Fruit fly (Drosophila melanogaster) whole organism, embryonic: ENCODE results near the gene spo.

Experiments
- Abd-B ChIP-seq: fragments of 200-800 bp; sonication (Bioruptor generic); optimal IDR thresholded peaks from 2 replicates; lab custom pipeline; 2018; ENCODE audit warnings: missing biosample characterization, mild to moderate bottlenecking, missing genetic modification characterization, moderate library complexity
- Antp ChIP-seq: fragments of 200-800 bp; sonication (Bioruptor generic); optimal IDR thresholded peaks from 3 replicates; lab custom pipeline; 2016; ENCODE audit warnings: missing biosample characterization, missing genetic modification characterization
- Bdp1 ChIP-seq: fragments of 200-800 bp; sonication (Bioruptor generic); optimal IDR thresholded peaks from 3 replicates; lab custom pipeline; 2016; ENCODE audit warnings: missing biosample characterization, missing genetic modification characterization
- Blimp-1 ChIP-seq: fragments of 200-800 bp; sonication (Bioruptor generic); optimal IDR thresholded peaks from 3 replicates; lab custom pipeline; 2018; ENCODE audit warnings: missing biosample characterization, missing genetic modification characterization, mild to moderate bottlenecking, moderate library complexity, missing genetic modification reagents
- CG10147 ChIP-seq: fragments of 200-800 bp; sonication (Bioruptor generic); optimal IDR thresholded peaks from 2 replicates; lab custom pipeline; 2019; ENCODE audit warnings: missing biosample characterization, mild to moderate bottlenecking, missing genetic modification characterization, moderate library complexity
- CG10462 ChIP-seq: fragments of 200-800 bp; sonication (Bioruptor generic); optimal IDR thresholded peaks from 2 replicates; lab custom pipeline; 2016; ENCODE audit warnings: missing biosample characterization, missing genetic modification characterization
- CG11085 ChIP-seq: fragments of 200-800 bp; sonication (Bioruptor generic); IDR thresholded peaks from 2 replicates; pipeline ENCODE4 v1.3.6; 2022; ENCODE audit warnings: missing biosample characterization, missing genetic modification characterization
- CG12236 ChIP-seq: fragments of 200-800 bp; sonication (Bioruptor generic); optimal IDR thresholded peaks from 2 replicates; lab custom pipeline; 2016; ENCODE audit warnings: missing biosample characterization, missing genetic modification characterization
- CG12769 ChIP-seq: fragments of 200-800 bp; sonication (Bioruptor generic); optimal IDR thresholded peaks from 2 replicates; lab custom pipeline; 2019; ENCODE audit warnings: missing biosample characterization, mild to moderate bottlenecking, missing genetic modification characterization, moderate library complexity
- CG1529 ChIP-seq: fragments of 200-800 bp; sonication (Bioruptor generic); optimal IDR thresholded peaks from 3 replicates; lab custom pipeline; 2018; ENCODE audit warnings: missing biosample characterization, missing genetic modification characterization
- CG15479 ChIP-seq: fragments of 200-800 bp; sonication (Bioruptor generic); optimal IDR thresholded peaks from 3 replicates; lab custom pipeline; 2019; ENCODE audit warnings: missing biosample characterization, mild to moderate bottlenecking, missing genetic modification characterization, moderate library complexity
- CG15696 ChIP-seq: fragments of 200-800 bp; sonication (Bioruptor generic); optimal IDR thresholded peaks from 2 replicates; lab custom pipeline; 2019; ENCODE audit warnings: missing biosample characterization, mild to moderate bottlenecking, missing genetic modification characterization, moderate library complexity
- CG17359 ChIP-seq: fragments of 200-800 bp; sonication (Bioruptor generic); optimal IDR thresholded peaks from 3 replicates; lab custom pipeline; 2018; ENCODE audit warnings: missing biosample characterization, mild to moderate bottlenecking, missing genetic modification characterization, moderate library complexity
- CG18599 ChIP-seq: fragments of 200-800 bp; sonication (Bioruptor generic); optimal IDR thresholded peaks from 3 replicates; lab custom pipeline; 2017; ENCODE audit warnings: missing biosample characterization, missing genetic modification characterization, mild to moderate bottlenecking, moderate library complexity, missing genetic modification reagents
- CG30403 ChIP-seq: fragments of 200-800 bp; sonication (Bioruptor generic); optimal IDR thresholded peaks from 3 replicates; lab custom pipeline; 2016; ENCODE audit warnings: missing biosample characterization, missing genetic modification characterization
- CG31365 ChIP-seq: fragments of 200-800 bp; sonication (Bioruptor generic); optimal IDR thresholded peaks from 2 replicates; lab custom pipeline; 2018; ENCODE audit warnings: missing biosample characterization, mild to moderate bottlenecking, missing genetic modification characterization
- CG3995 ChIP-seq: fragments of 200-800 bp; sonication (Bioruptor generic); optimal IDR thresholded peaks from 3 replicates; lab custom pipeline; 2016; ENCODE audit warnings: missing biosample characterization, missing genetic modification characterization
- CG4328 ChIP-seq: fragments of 200-800 bp; sonication (Bioruptor generic); optimal IDR thresholded peaks from 3 replicates; lab custom pipeline; 2017; ENCODE audit warnings: missing biosample characterization, missing genetic modification reagents, missing genetic modification characterization
- CG7271 ChIP-seq: fragments of 200-800 bp; sonication (Bioruptor generic); optimal IDR thresholded peaks from 2 replicates; lab custom pipeline; 2018; ENCODE audit warnings: missing biosample characterization, mild to moderate bottlenecking, missing genetic modification characterization, moderate library complexity
- CG7372 ChIP-seq: fragments of 200-800 bp; sonication (Bioruptor generic); IDR thresholded peaks from 2 replicates; pipeline ENCODE4 v1.3.6; 2022; ENCODE audit warnings: missing biosample characterization, missing genetic modification characterization
- CG7786 ChIP-seq: fragments of 200-800 bp; sonication (Bioruptor generic); optimal IDR thresholded peaks from 2 replicates; lab custom pipeline; 2016; ENCODE audit warnings: missing biosample characterization, missing genetic modification characterization
- CG9932 ChIP-seq: fragments of 200-800 bp; sonication (Bioruptor generic); IDR thresholded peaks from 2 replicates; pipeline ENCODE4 v1.3.6; 2022; ENCODE audit warnings: missing biosample characterization, missing genetic modification characterization
- Dip3 ChIP-seq: fragments of 200-800 bp; sonication (Bioruptor generic); optimal IDR thresholded peaks from 3 replicates; lab custom pipeline; 2016; ENCODE audit warnings: missing biosample characterization, missing genetic modification characterization
- Dref ChIP-seq: fragments of 200-800 bp; sonication (Bioruptor generic); IDR thresholded peaks from 2 replicates; pipeline ENCODE4 v1.3.6; 2022; ENCODE audit warnings: missing biosample characterization, missing genetic modification characterization
- Kr ChIP-seq: fragments of 200-800 bp; sonication (Bioruptor generic); optimal IDR thresholded peaks from 2 replicates; lab custom pipeline; 2017; ENCODE audit warnings: missing biosample characterization, mild to moderate bottlenecking, missing genetic modification characterization
- Med ChIP-seq: fragments of 200-800 bp; sonication (Bioruptor generic); peaks from one replicate; lab custom pipeline; 2016; ENCODE audit warnings: missing biosample characterization, missing genetic modification characterization, mild to moderate bottlenecking, inconsistent platforms, moderate library complexity
- NFAT ChIP-seq: fragments of 200-800 bp; sonication (Bioruptor generic); IDR thresholded peaks from 2 replicates; pipeline ENCODE4 v1.3.6; 2022; ENCODE audit warnings: missing biosample characterization, missing genetic modification characterization
- Opbp ChIP-seq: fragments of 200-800 bp; sonication (Bioruptor generic); IDR thresholded peaks from 3 replicates; pipeline ENCODE4 v1.3.6; 2022; ENCODE audit warnings: missing biosample characterization, missing genetic modification characterization; ENCODE audit not compliant: partially characterized antibody
- PHDP ChIP-seq: fragments of 200-800 bp; sonication (Bioruptor generic); optimal IDR thresholded peaks from 3 replicates; lab custom pipeline; 2018; ENCODE audit warnings: missing biosample characterization, mild to moderate bottlenecking, missing genetic modification characterization, moderate library complexity
- Side ChIP-seq: fragments of 200-800 bp; sonication (Bioruptor generic); optimal IDR thresholded peaks from 2 replicates; lab custom pipeline; 2016; ENCODE audit warnings: missing biosample characterization, missing genetic modification characterization
- Six4 ChIP-seq: fragments of 200-800 bp; sonication (Bioruptor generic); optimal IDR thresholded peaks from 2 replicates; lab custom pipeline; 2016; ENCODE audit warnings: missing biosample characterization, missing genetic modification characterization
- Usf ChIP-seq: fragments of 200-800 bp; sonication (Bioruptor generic); optimal IDR thresholded peaks from 2 replicates; lab custom pipeline; 2017; ENCODE audit warnings: missing genotype, missing biosample characterization, missing genetic modification characterization
- bbx ChIP-seq: fragments of 200-800 bp; sonication (Bioruptor generic); IDR thresholded peaks from 2 replicates; pipeline ENCODE4 v1.3.6; 2022; ENCODE audit warnings: missing biosample characterization, missing genetic modification characterization; ENCODE audit not compliant: partially characterized antibody
- btn ChIP-seq: fragments of 200-800 bp; sonication (Bioruptor generic); optimal IDR thresholded peaks from 2 replicates; lab custom pipeline; 2016; ENCODE audit warnings: missing biosample characterization, missing genetic modification characterization
- caup ChIP-seq: fragments of 200-800 bp; sonication (Bioruptor generic); optimal IDR thresholded peaks from 3 replicates; lab custom pipeline; 2017; ENCODE audit warnings: missing biosample characterization, mild to moderate bottlenecking, missing genetic modification characterization, moderate library complexity; ENCODE audit not compliant: severe bottlenecking
- dan ChIP-seq: fragments of 200-800 bp; sonication (Bioruptor generic); IDR thresholded peaks from 2 replicates; pipeline ENCODE4 v1.3.6; 2022; ENCODE audit warnings: missing biosample characterization, missing genetic modification characterization
- dmrt11E ChIP-seq: fragments of 200-800 bp; sonication (Bioruptor generic); optimal IDR thresholded peaks from 3 replicates; lab custom pipeline; 2018; ENCODE audit warnings: missing biosample characterization, mild to moderate bottlenecking, missing genetic modification characterization, moderate library complexity
- emc ChIP-seq: fragments of 200-800 bp; sonication (Bioruptor generic); optimal IDR thresholded peaks from 2 replicates; lab custom pipeline; 2016; ENCODE audit warnings: missing biosample characterization, missing genetic modification characterization
- gce ChIP-seq: fragments of 200-800 bp; sonication (Bioruptor generic); IDR thresholded peaks from 3 replicates; pipeline ENCODE4 v1.3.6; 2022; ENCODE audit warnings: missing biosample characterization, missing genetic modification characterization
- lola ChIP-seq, 3 experiments: fragments of >200 bp in 2 of 3; fragments of 200-800 bp in 1 of 3; sonication (Bioruptor generic) in 1 of 3; optimal IDR thresholded peaks; 2 replicates each; lab custom pipeline; 2017 to 2019; ENCODE audit warnings: missing biosample characterization in 3 of 3, missing genetic modification characterization in 3 of 3, mild to moderate bottlenecking in 1 of 3, moderate library complexity in 1 of 3
- onecut ChIP-seq: fragments of 200-800 bp; sonication (Bioruptor generic); IDR thresholded peaks from 2 replicates; pipeline ENCODE4 v1.3.6; 2022; ENCODE audit warnings: missing biosample characterization, missing genetic modification characterization
- p53 ChIP-seq: fragments of 200-800 bp; sonication (Bioruptor generic); optimal IDR thresholded peaks from 2 replicates; lab custom pipeline; 2016; ENCODE audit warnings: missing biosample characterization, missing genetic modification characterization
- prd ChIP-seq, 3 experiments: fragments of >200 bp in 2 of 3; fragments of 200-800 bp in 1 of 3; sonication (Bioruptor generic) in 1 of 3; optimal IDR thresholded peaks in 2 of 3; IDR thresholded peaks in 1 of 3; 2 replicates in 2 of 3; 3 replicates in 1 of 3; pipeline versions ENCODE4 v1.3.6 to Lab custom; 2017 to 2022; ENCODE audit warnings: missing biosample characterization in 1 of 3, missing genetic modification characterization in 1 of 3
- ranshi ChIP-seq: fragments of 200-800 bp; sonication (Bioruptor generic); IDR thresholded peaks from 2 replicates; pipeline ENCODE4 v1.3.6; 2022; ENCODE audit warnings: missing biosample characterization, missing genetic modification characterization
- repo ChIP-seq: fragments of 200-800 bp; sonication (Bioruptor generic); optimal IDR thresholded peaks from 2 replicates; lab custom pipeline; 2016; ENCODE audit warnings: missing biosample characterization, missing genetic modification characterization
- slou ChIP-seq: fragments of 200-800 bp; sonication (Bioruptor generic); optimal IDR thresholded peaks from 3 replicates; lab custom pipeline; 2016; ENCODE audit warnings: missing biosample characterization, missing genetic modification characterization
- sug ChIP-seq: fragments of 200-800 bp; optimal IDR thresholded peaks from 2 replicates; lab custom pipeline; 2019; ENCODE audit warnings: missing biosample characterization, mild to moderate bottlenecking, missing genetic modification characterization, moderate library complexity
- unpg ChIP-seq: fragments of 200-800 bp; sonication (Bioruptor generic); optimal IDR thresholded peaks from 3 replicates; lab custom pipeline; 2018; ENCODE audit warnings: missing biosample characterization, mild to moderate bottlenecking, missing genetic modification characterization, moderate library complexity
- wek ChIP-seq: fragments of 200-800 bp; sonication (Bioruptor generic); optimal IDR thresholded peaks from 3 replicates; lab custom pipeline; 2018; ENCODE audit warnings: missing biosample characterization, mild to moderate bottlenecking, missing genetic modification characterization, moderate library complexity
- zfh1 ChIP-seq: fragments of 200-800 bp; sonication (Bioruptor generic); IDR thresholded peaks from 3 replicates; pipeline ENCODE4 v1.3.6; 2022; ENCODE audit warnings: missing biosample characterization, missing genetic modification characterization

spo gene

dm6 chr3L:5583295-5583707, 9.1 kb downstream of the spo start (continued):
- TF ChIP-seq ranshi (GFP tag; lab: Robert Waterston, UW): peak; percentile 91
- peak; percentile 96 for TF ChIP-seq CG9932
- peak; percentile 78 for TF ChIP-seq Side (GFP tag; lab: Kevin White, UChicago)
- peak; percentile 21 for TF ChIP-seq CG1529
- TF ChIP-seq CG18599 (GFP tag; lab: Kevin White, UChicago): peak; percentile 85
- TF ChIP-seq emc: peak; percentile 76
- TF ChIP-seq Dip3: peak; percentile 88
- TF ChIP-seq CG15696 (tag; lab: Kevin White, UChicago): peak; percentile 82
- peak; percentile 57 for TF ChIP-seq onecut (GFP tag; lab: Robert Waterston, UW)
- peak; percentile 98 for TF ChIP-seq Med (GFP tag; lab: Kevin White, UChicago)
- peak; percentile 89 for TF ChIP-seq CG7372
- peak; percentile 87 for TF ChIP-seq NFAT
- peak; percentile 64 for TF ChIP-seq bbx (GFP tag; lab: Robert Waterston, UW)
- no peak for TF ChIP-seq Blimp-1
- TF ChIP-seq Kr: no peak
- peak; percentile 74 for TF ChIP-seq Opbp (GFP tag; lab: Robert Waterston, UW)
- peak; percentile 75 for TF ChIP-seq dan (GFP tag; lab: Robert Waterston, UW)
- peak; percentile 52 for TF ChIP-seq p53
- peak; percentile 85 for TF ChIP-seq Antp (GFP tag; lab: Kevin White, UChicago)
- TF ChIP-seq wek (GFP tag; lab: Kevin White, UChicago): peak; percentile 0
- peak; percentile 70 for TF ChIP-seq CG3995
- peak; percentile 78; the same call in 2 of the 3 replicates for TF ChIP-seq gce (GFP tag; lab: Robert Waterston, UW)
- peak; percentile 89 for TF ChIP-seq CG30403 (GFP tag; lab: Kevin White, UChicago)
- TF ChIP-seq zfh1: peak; percentile 94
- TF ChIP-seq lola (GFP tag; optimal IDR thresholded peaks at IDR 0.05; lab: Kevin White, UChicago): peak in 1 of 3 experiments; percentile 74
- TF ChIP-seq btn (GFP tag; lab: Kevin White, UChicago): peak; percentile 71
- peak; percentile 91 for TF ChIP-seq CG11085 (GFP tag; lab: Robert Waterston, UW)
- peak; percentile 81 for TF ChIP-seq dmrt11E (tag; lab: Kevin White, UChicago)
- no peak for TF ChIP-seq sug (tag; lab: Kevin White, UChicago)
- TF ChIP-seq Bdp1 (GFP tag; lab: Kevin White, UChicago): peak; percentile 79
- peak; percentile 53 for TF ChIP-seq slou
- TF ChIP-seq CG31365 (tag; lab: Kevin White, UChicago): no peak
- no peak for TF ChIP-seq PHDP (tag; lab: Kevin White, UChicago)
- peak; percentile 67 for TF ChIP-seq CG4328 (GFP tag; lab: Kevin White, UChicago)
- TF ChIP-seq prd (optimal IDR thresholded peaks at IDR 0.05; lab: Kevin White, UChicago): no peak
- peak; percentile 96 for TF ChIP-seq prd (GFP tag; IDR thresholded peaks at IDR 0.05; lab: Robert Waterston, UW)
- TF ChIP-seq CG10462: peak; percentile 62
- peak; percentile 19 for TF ChIP-seq Usf
- peak; percentile 84 for TF ChIP-seq CG17359 (tag; lab: Kevin White, UChicago)
- no peak for TF ChIP-seq CG12769
- peak; percentile 86 for TF ChIP-seq CG7786 (GFP tag; lab: Kevin White, UChicago)
- peak; percentile 80 for TF ChIP-seq Dref (GFP tag; lab: Robert Waterston, UW)
- TF ChIP-seq CG10147 (GFP tag; lab: Kevin White, UChicago): no peak
- TF ChIP-seq caup (GFP tag; lab: Kevin White, UChicago): peak; percentile 78
- TF ChIP-seq Abd-B (GFP tag; lab: Kevin White, UChicago): peak; percentile 98
- TF ChIP-seq repo: peak; percentile 75
- TF ChIP-seq CG7271 (tag; lab: Kevin White, UChicago): peak; percentile 69
- peak; percentile 37 for TF ChIP-seq CG12236 (GFP tag; lab: Kevin White, UChicago)
- TF ChIP-seq unpg (GFP tag; lab: Kevin White, UChicago): no peak
- peak; percentile 72 for TF ChIP-seq Six4 (GFP tag; lab: Kevin White, UChicago)
- TF ChIP-seq CG15479 (GFP tag; lab: Kevin White, UChicago): no peak
